Fruit fly (Drosophila melanogaster) S2 (cell line): ENCODE data around the gene CG7551.

ENCODE experiments used
- CG8478 ChIP-seq: fragments of >200 bp; optimal IDR thresholded peaks from 2 replicates; lab custom pipeline; 2018
- CTCF ChIP-seq, 2 experiments: fragments of >200 bp; optimal IDR thresholded peaks; 2 replicates each; lab custom pipeline; 2018

- TF ChIP-seq CTCF (optimal IDR thresholded peaks at IDR 0.05; lab: Kevin White, UChicago) (no peak), CG8478 (lab: Kevin White, UChicago) (no peak)
Measured at dm6 chr3L:11448349-11448748, 9.9 kb upstream of the CG7551 start.
